Worm (Caenorhabditis elegans): ENCODE results near the gene egl-20.

DNA sequence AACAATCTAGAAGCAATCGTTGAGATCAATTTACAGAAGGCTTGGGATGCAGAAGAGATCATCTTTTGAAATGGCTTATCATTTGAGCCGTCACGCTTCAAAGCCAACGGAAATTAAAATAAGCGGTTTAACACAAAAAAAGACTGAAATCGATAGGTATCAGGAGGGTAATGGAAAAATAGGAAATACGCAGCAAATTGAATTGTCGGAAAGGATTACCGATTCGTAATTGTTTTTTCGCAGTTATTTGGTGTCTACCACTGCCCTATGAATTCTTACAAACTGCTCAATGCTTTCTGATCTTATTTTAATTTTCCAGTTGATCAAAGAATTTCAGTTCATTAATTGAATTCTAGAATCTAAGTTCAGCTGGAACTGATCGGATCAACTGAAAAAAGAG lies 3.8 kb downstream of the egl-20 start:
- no peak for TF ChIP-seq pha-2 (tag; optimal IDR thresholded peaks at IDR 0.05)
- TF ChIP-seq hlh-6 (tag; optimal IDR thresholded peaks at IDR 0.05): no peak
- no peak for TF ChIP-seq F13H6.1 (tag; optimal IDR thresholded peaks at IDR 0.05)
- no peak for TF ChIP-seq ceh-22 (tag; optimal IDR thresholded peaks at IDR 0.05)
- TF ChIP-seq pha-4 (tag; optimal IDR thresholded peaks at IDR 0.05): no peak
- TF ChIP-seq pat-9 (tag; optimal IDR thresholded peaks at IDR 0.05): no peak
- TF ChIP-seq nhr-11 (tag; optimal IDR thresholded peaks at IDR 0.05): no peak
- no peak for TF ChIP-seq ceh-9 (tag; optimal IDR thresholded peaks at IDR 0.05)

All from whole organism, late embryonic.